Fruit fly (Drosophila melanogaster): ENCODE data around the gene CG13893.

The CG13893 gene

dm6 chr3L:589290-590281 lies 14.2 kb downstream of the CG13893 start:
- peak; percentile 67 for TF ChIP-seq esn (GFP tag; optimal IDR thresholded peaks at IDR 0.05)
- no peak for TF ChIP-seq Eip93F (GFP tag; optimal IDR thresholded peaks at IDR 0.05)
- TF ChIP-seq acj6 (GFP tag; optimal IDR thresholded peaks at IDR 0.05), result peak; percentile 86
- peak; percentile 84 for TF ChIP-seq CG6808 (GFP tag; optimal IDR thresholded peaks at IDR 0.05)
- TF ChIP-seq Smox (GFP tag; optimal IDR thresholded peaks at IDR 0.05), result no peak
- TF ChIP-seq CG9139 (GFP tag; optimal IDR thresholded peaks at IDR 0.05), result peak; percentile 84
- peak; percentile 66 to 87 for TF ChIP-seq salr (GFP tag; optimal IDR thresholded peaks at IDR 0.05)
- peak; percentile 76 for TF ChIP-seq topi (GFP tag; optimal IDR thresholded peaks at IDR 0.05)
- peak; percentile 89 for TF ChIP-seq Eip75B (GFP tag; optimal IDR thresholded peaks at IDR 0.05)
- peak; percentile 87 for TF ChIP-seq CG11294 (GFP tag; IDR thresholded peaks at IDR 0.05)
- peak; percentile 83 for TF ChIP-seq achi (GFP tag; optimal IDR thresholded peaks at IDR 0.05)
- TF ChIP-seq CG6854 (GFP tag; optimal IDR thresholded peaks at IDR 0.05), result peak; percentile 8
- TF ChIP-seq Sox14 (GFP tag; optimal IDR thresholded peaks at IDR 0.05), result peak; percentile 90
- peak; percentile 69 for TF ChIP-seq Lpt (GFP tag; optimal IDR thresholded peaks at IDR 0.05)
- peak; percentile 88 for TF ChIP-seq CG15336 (GFP tag; IDR thresholded peaks at IDR 0.05)
- TF ChIP-seq CG32006 (GFP tag; optimal IDR thresholded peaks at IDR 0.05), result peak; percentile 79
- peak; percentile 80 for TF ChIP-seq CG3032 (tag; optimal IDR thresholded peaks at IDR 0.05)
- TF ChIP-seq Sox102F (GFP tag; optimal IDR thresholded peaks at IDR 0.05), result no peak
- TF ChIP-seq CG4318 (GFP tag; optimal IDR thresholded peaks at IDR 0.05), result peak; percentile 61
- peak; percentile 79 for TF ChIP-seq CG8119 (GFP tag; IDR thresholded peaks at IDR 0.05)
- TF ChIP-seq Hr39 (GFP tag; optimal IDR thresholded peaks at IDR 0.05), result peak; percentile 77
- TF ChIP-seq eg (GFP tag; IDR thresholded peaks at IDR 0.05), result peak; percentile 94
- peak; percentile 72 for TF ChIP-seq CG8632 (GFP tag; optimal IDR thresholded peaks at IDR 0.05)
- peak; percentile 86 for TF ChIP-seq pdm3 (GFP tag; optimal IDR thresholded peaks at IDR 0.05)
- TF ChIP-seq CG11902 (GFP tag; optimal IDR thresholded peaks at IDR 0.05), result peak; percentile 84
- peak; percentile 72 for TF ChIP-seq dac (GFP tag; optimal IDR thresholded peaks at IDR 0.05)
- peak; percentile 88 for TF ChIP-seq CG1621 (tag; optimal IDR thresholded peaks at IDR 0.05)
- peak; percentile 87 for TF ChIP-seq spab (GFP tag; optimal IDR thresholded peaks at IDR 0.05)
- TF ChIP-seq CG10669 (GFP tag; optimal IDR thresholded peaks at IDR 0.05), result peak; percentile 88
- TF ChIP-seq CG11762 (GFP tag; optimal IDR thresholded peaks at IDR 0.05; ENCODE audit: insufficient read depth), result peak; percentile 51
- no peak for TF ChIP-seq vri (GFP tag; optimal IDR thresholded peaks at IDR 0.05)
- peak; percentile 80 for TF ChIP-seq CG34406 (GFP tag; optimal IDR thresholded peaks at IDR 0.05)
- TF ChIP-seq Eip78C (GFP tag), result peak; percentile 96
- TF ChIP-seq lz (GFP tag; optimal IDR thresholded peaks at IDR 0.05), result peak; percentile 67
- peak; percentile 71 for TF ChIP-seq CG31627 (GFP tag; optimal IDR thresholded peaks at IDR 0.05)
- peak; percentile 84 for TF ChIP-seq CG7368 (GFP tag; optimal IDR thresholded peaks at IDR 0.05)
- no peak for TF ChIP-seq Blimp-1 (GFP tag; optimal IDR thresholded peaks at IDR 0.05)
- peak; percentile 26 for TF ChIP-seq fd85E (GFP tag; optimal IDR thresholded peaks at IDR 0.05)
- no peak for TF ChIP-seq Ets21C (GFP tag; optimal IDR thresholded peaks at IDR 0.05)
- peak; percentile 91 for TF ChIP-seq net (GFP tag; optimal IDR thresholded peaks at IDR 0.05)
- peak; percentile 81 for TF ChIP-seq OdsH (GFP tag; optimal IDR thresholded peaks at IDR 0.05)
- no peak for TF ChIP-seq svp (GFP tag)
- TF ChIP-seq dsx (GFP tag; optimal IDR thresholded peaks at IDR 0.05; ENCODE audit: poor library complexity, severe bottlenecking), result peak; percentile 82
- peak; percentile 85 for TF ChIP-seq fd59A (GFP tag; optimal IDR thresholded peaks at IDR 0.05)
- TF ChIP-seq Hr4 (GFP tag; optimal IDR thresholded peaks at IDR 0.05), result peak; percentile 90
- no peak for TF ChIP-seq fkh (GFP tag; optimal IDR thresholded peaks at IDR 0.05)
- peak; percentile 79 for TF ChIP-seq cyc (GFP tag; optimal IDR thresholded peaks at IDR 0.05)
- peak; percentile 74 for TF ChIP-seq Sox15 (GFP tag; optimal IDR thresholded peaks at IDR 0.05)
- TF ChIP-seq CG6163 (GFP tag; IDR thresholded peaks at IDR 0.05), result peak; percentile 96
- TF ChIP-seq CG8319 (GFP tag; optimal IDR thresholded peaks at IDR 0.05), result peak; percentile 77

All from whole organism, prepupa.